Fruit fly (Drosophila melanogaster): ENCODE measurements around the gene Parg.

dm6 chrX:3680703-3681270 is 9.5 kb upstream of the Parg start:
- peak; percentile 72 for TF ChIP-seq CG9948 (tag; optimal IDR thresholded peaks at IDR 0.05)
- no peak for TF ChIP-seq CG13204 (GFP tag; optimal IDR thresholded peaks at IDR 0.05)
- no peak for TF ChIP-seq D1 (tag; optimal IDR thresholded peaks at IDR 0.05)
- TF ChIP-seq Pif1A (GFP tag; optimal IDR thresholded peaks at IDR 0.05), result peak; percentile 74
- TF ChIP-seq CG17806 (tag; optimal IDR thresholded peaks at IDR 0.05), result peak; percentile 74

All from whole organism, pupa.